Worm (Caenorhabditis elegans) whole organism, L4 larva: Measurements from ENCODE around the gene prp-19.

ENCODE experiments used
- Y48G9A.11 ChIP-seq: fragments of 200-800 bp; sonication (Bioruptor generic); IDR thresholded peaks from 2 replicates; pipeline ENCODE4 v1.3.6; 2022; ENCODE audit warnings: missing genetic modification reagents, missing genetic modification characterization, missing compliant biosample characterization
- fos-1 ChIP-seq: fragments of 150-350 bp; optimal IDR thresholded peaks from 2 replicates; lab custom pipeline; 2014; ENCODE audit warnings: missing biosample characterization, missing genetic modification characterization
- mxl-3 ChIP-seq: fragments of 200-800 bp; sonication (Bioruptor generic); optimal IDR thresholded peaks from 2 replicates; lab custom pipeline; 2018; ENCODE audit warnings: mild to moderate bottlenecking, missing genetic modification characterization, missing compliant biosample characterization
- nhr-10 ChIP-seq: fragments of 150-350 bp; optimal IDR thresholded peaks from 2 replicates; lab custom pipeline; 2014; ENCODE audit warnings: missing biosample characterization, missing genetic modification characterization
- nhr-76 ChIP-seq: fragments of 150-350 bp; optimal IDR thresholded peaks from 2 replicates; lab custom pipeline; 2014; ENCODE audit warnings: missing biosample characterization, missing genetic modification characterization
- unc-62 ChIP-seq, 3 experiments: fragments of 150-350 bp in 1 of 3; sonication (generic microtip); optimal IDR thresholded peaks in 2 of 3; peaks in 1 of 3; 1 replicate in 1 of 3; 2 replicates in 2 of 3; lab custom pipeline; 2014 to 2017; ENCODE audit warnings: missing biosample characterization in 3 of 3, missing genetic modification characterization in 3 of 3, missing genetic modification reagents in 3 of 3, missing genotype in 1 of 3

- TF ChIP-seq mxl-3 (GFP tag; lab: Kevin White, UChicago): peak; percentile 33
- no peak for TF ChIP-seq Y48G9A.11
- TF ChIP-seq nhr-76 (tag; lab: Kevin White, UChicago): no peak
- no peak for TF ChIP-seq fos-1 (tag; lab: Kevin White, UChicago)
- TF ChIP-seq nhr-10 (tag; lab: Kevin White, UChicago): no peak
- TF ChIP-seq unc-62 (GFP tag; optimal IDR thresholded peaks at IDR 0.05 in 1 of 2; lab: Kevin White, UChicago): peak in 1 of 2 experiments; percentile 70
- no peak for TF ChIP-seq unc-62 (tag; optimal IDR thresholded peaks at IDR 0.05; lab: Kevin White, UChicago)
Observed at ce11 chrIII:5146749-5147148, 25.1 kb downstream of the prp-19 start.
